Worm (Caenorhabditis elegans) whole organism, late embryonic: Measurements from ENCODE around the gene mob-3.
A peak's percentile ranks its signal among the peaks of the same experiment; 100 is the strongest.

Source experiments
- C08G9.2 ChIP-seq: sonication (generic microtip); optimal IDR thresholded peaks from 2 replicates; lab custom pipeline; 2016; ENCODE audit warnings: mild to moderate bottlenecking, missing genetic modification characterization, moderate library complexity, missing compliant biosample characterization
- T23F11.4 ChIP-seq: fragments of 200-800 bp; sonication (Bioruptor generic); optimal IDR thresholded peaks from 2 replicates; lab custom pipeline; 2018; ENCODE audit warnings: mild to moderate bottlenecking, missing genetic modification characterization, missing compliant biosample characterization
- ama-1 ChIP-seq: fragments of 150-350 bp; optimal IDR thresholded peaks from 2 replicates; lab custom pipeline; 2014
- ceh-9 ChIP-seq: sonication (generic microtip); optimal IDR thresholded peaks from 2 replicates; lab custom pipeline; 2016; ENCODE audit warnings: mild to moderate bottlenecking, missing genetic modification characterization, inconsistent platforms, missing compliant biosample characterization
- elt-2 ChIP-seq: sonication (generic microtip); optimal IDR thresholded peaks from 2 replicates; lab custom pipeline; 2016; ENCODE audit warnings: missing genetic modification reagents, missing genetic modification characterization, missing compliant biosample characterization
- mec-3 ChIP-seq: sonication (generic microtip); optimal IDR thresholded peaks from 2 replicates; lab custom pipeline; 2016; ENCODE audit warnings: borderline replicate concordance, missing genetic modification characterization, missing compliant biosample characterization
- nhr-11 ChIP-seq: fragments of 150-350 bp; optimal IDR thresholded peaks from 2 replicates; lab custom pipeline; 2014; ENCODE audit warnings: missing biosample characterization, missing genetic modification characterization
- npax-4 ChIP-seq: sonication (generic microtip); optimal IDR thresholded peaks from 2 replicates; lab custom pipeline; 2016; ENCODE audit warnings: missing genetic modification characterization, missing compliant biosample characterization
- sox-4 ChIP-seq: sonication (generic microtip); optimal IDR thresholded peaks from 2 replicates; lab custom pipeline; 2017; ENCODE audit warnings: mild to moderate bottlenecking, missing genetic modification characterization, inconsistent platforms, missing compliant biosample characterization
- syd-9 ChIP-seq: sonication (generic microtip); optimal IDR thresholded peaks from 2 replicates; lab custom pipeline; 2016; ENCODE audit warnings: mild to moderate bottlenecking, missing genetic modification characterization, moderate library complexity, missing compliant biosample characterization
- tbx-2 ChIP-seq: sonication (generic microtip); optimal IDR thresholded peaks from 2 replicates; lab custom pipeline; 2016; ENCODE audit warnings: missing genetic modification characterization, missing compliant biosample characterization
- unc-86 ChIP-seq: sonication (generic microtip); optimal IDR thresholded peaks from 2 replicates; lab custom pipeline; 2016; ENCODE audit warnings: missing genetic modification characterization, missing compliant biosample characterization

ce11 chrIV:7402077-7402476 is 13.3 kb upstream of the mob-3 start:
- TF ChIP-seq npax-4 = no peak
- TF ChIP-seq C08G9.2 (tag; lab: Kevin White, UChicago) = no peak
- no peak for TF ChIP-seq nhr-11 (tag; lab: Kevin White, UChicago)
- TF ChIP-seq sox-4 (tag; lab: Kevin White, UChicago) = no peak
- no peak for TF ChIP-seq mec-3 (tag; lab: Kevin White, UChicago)
- TF ChIP-seq elt-2 (tag; lab: Kevin White, UChicago) = no peak
- TF ChIP-seq unc-86 (tag; lab: Kevin White, UChicago) = no peak
- no peak for TF ChIP-seq ama-1 (lab: Kevin White, UChicago)
- TF ChIP-seq syd-9 (tag; lab: Kevin White, UChicago) = peak; percentile 27
- TF ChIP-seq T23F11.4 (GFP tag; lab: Kevin White, UChicago) = no peak
- peak; percentile 75 for TF ChIP-seq tbx-2
- no peak for TF ChIP-seq ceh-9 (tag; lab: Kevin White, UChicago)
